Worm (Caenorhabditis elegans) whole organism, late embryonic: ENCODE results near the gene C18G1.9.

Experiments used
- dve-1 ChIP-seq: sonication (generic microtip); optimal IDR thresholded peaks from 2 replicates; lab custom pipeline; 2017; ENCODE audit warnings: antibody characterized with exemption, mild to moderate bottlenecking, missing genetic modification characterization, missing compliant biosample characterization
- eyg-1 ChIP-seq: sonication (generic microtip); optimal IDR thresholded peaks from 2 replicates; lab custom pipeline; 2016; ENCODE audit warnings: missing genotype, missing genetic modification characterization, missing compliant biosample characterization
- fax-1 ChIP-seq: sonication (generic microtip); optimal IDR thresholded peaks from 2 replicates; lab custom pipeline; 2016; ENCODE audit warnings: missing genotype, missing genetic modification characterization, missing compliant biosample characterization
- gmeb-2 ChIP-seq: sonication (generic microtip); optimal IDR thresholded peaks from 2 replicates; lab custom pipeline; 2016; ENCODE audit warnings: missing genetic modification characterization, inconsistent platforms, missing compliant biosample characterization
- nfya-1 ChIP-seq: sonication (generic microtip); optimal IDR thresholded peaks from 2 replicates; lab custom pipeline; 2017; ENCODE audit warnings: missing genetic modification characterization, mild to moderate bottlenecking, missing compliant biosample characterization, antibody characterized with exemption, moderate library complexity
- nhr-11 ChIP-seq: fragments of 150-350 bp; optimal IDR thresholded peaks from 2 replicates; lab custom pipeline; 2014; ENCODE audit warnings: missing biosample characterization, missing genetic modification characterization

DNA sequence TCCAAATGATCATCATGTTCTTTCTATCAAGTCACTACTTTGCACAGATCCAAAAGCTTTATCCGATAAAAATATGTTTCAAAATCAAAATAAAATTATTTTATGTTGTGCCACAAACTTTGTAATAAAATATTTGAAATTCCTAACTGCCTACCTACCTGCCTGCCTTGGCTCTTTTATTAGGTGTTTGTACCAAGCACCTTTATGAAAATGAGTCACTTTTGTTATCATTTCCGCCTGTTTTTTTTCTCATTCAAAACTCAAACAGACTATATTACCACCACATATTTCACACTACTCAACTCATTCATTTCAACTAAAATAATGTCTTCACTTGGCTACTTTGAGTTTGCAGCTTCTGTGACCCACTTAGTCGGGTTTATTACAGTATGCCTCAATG is 45.1 kb downstream of the C18G1.9 start, which contains the start of gene F39G3.4:
- TF ChIP-seq nhr-11 (tag; lab: Kevin White, UChicago): no peak
- no peak for TF ChIP-seq nfya-1 (tag; lab: Kevin White, UChicago)
- TF ChIP-seq gmeb-2 (tag; lab: Kevin White, UChicago): no peak
- TF ChIP-seq dve-1 (tag; lab: Kevin White, UChicago): no peak
- TF ChIP-seq fax-1 (tag; lab: Kevin White, UChicago): no peak
- no peak for TF ChIP-seq eyg-1 (tag; lab: Kevin White, UChicago)
